Fruit fly (Drosophila melanogaster) whole organism, embryonic: ENCODE data around the gene CG10064.

ENCODE experiments used
- Asciz ChIP-seq: fragments of 200-800 bp; sonication (Bioruptor generic); optimal IDR thresholded peaks from 2 replicates; lab custom pipeline; 2017; ENCODE audit warnings: missing biosample characterization, mild to moderate bottlenecking, missing genetic modification characterization, missing genetic modification reagents
- Blimp-1 ChIP-seq: fragments of 200-800 bp; sonication (Bioruptor generic); optimal IDR thresholded peaks from 3 replicates; lab custom pipeline; 2018; ENCODE audit warnings: missing biosample characterization, missing genetic modification characterization, mild to moderate bottlenecking, moderate library complexity, missing genetic modification reagents
- Bteb2 ChIP-seq: fragments of 200-800 bp; sonication (Bioruptor generic); optimal IDR thresholded peaks from 2 replicates; lab custom pipeline; 2016; ENCODE audit warnings: missing biosample characterization, missing genetic modification characterization
- CG10959 ChIP-seq: fragments of 200-800 bp; sonication (Bioruptor generic); IDR thresholded peaks from 2 replicates; pipeline ENCODE4 v1.3.6; 2022; ENCODE audit warnings: missing biosample characterization, missing genetic modification characterization
- CG11504 ChIP-seq: fragments of 200-800 bp; sonication (Bioruptor generic); optimal IDR thresholded peaks from 3 replicates; lab custom pipeline; 2019; ENCODE audit warnings: missing biosample characterization, mild to moderate bottlenecking, missing genetic modification characterization, moderate library complexity
- CG12236 ChIP-seq: fragments of 200-800 bp; sonication (Bioruptor generic); optimal IDR thresholded peaks from 2 replicates; lab custom pipeline; 2016; ENCODE audit warnings: missing biosample characterization, missing genetic modification characterization
- CG12744 ChIP-seq: fragments of 200-800 bp; sonication (Bioruptor generic); optimal IDR thresholded peaks from 2 replicates; lab custom pipeline; 2016; ENCODE audit warnings: missing biosample characterization, missing genetic modification characterization
- CG12942 ChIP-seq: fragments of 200-800 bp; sonication (Bioruptor generic); optimal IDR thresholded peaks from 3 replicates; lab custom pipeline; 2016; ENCODE audit warnings: missing biosample characterization, missing genetic modification characterization
- CG14441 ChIP-seq: fragments of 200-800 bp; sonication (Bioruptor generic); IDR thresholded peaks from 2 replicates; pipeline ENCODE4 v1.3.6; 2022; ENCODE audit warnings: missing biosample characterization, missing genetic modification characterization
- CG15269 ChIP-seq: fragments of 200-800 bp; sonication (Bioruptor generic); optimal IDR thresholded peaks from 2 replicates; lab custom pipeline; 2018; ENCODE audit warnings: missing biosample characterization, mild to moderate bottlenecking, missing genetic modification characterization, moderate library complexity
- CG16813 ChIP-seq: fragments of 200-800 bp; sonication (Bioruptor generic); IDR thresholded peaks from 3 replicates; pipeline ENCODE4 v1.3.6; 2022; ENCODE audit warnings: missing biosample characterization, missing genetic modification characterization; ENCODE audit not compliant: partially characterized antibody
- CG16815 ChIP-seq: fragments of 200-800 bp; sonication (Bioruptor generic); optimal IDR thresholded peaks from 3 replicates; lab custom pipeline; 2017; ENCODE audit warnings: missing biosample characterization, mild to moderate bottlenecking, missing genetic modification characterization
- CG1792 ChIP-seq: fragments of 200-800 bp; sonication (Bioruptor generic); optimal IDR thresholded peaks from 2 replicates; lab custom pipeline; 2016; ENCODE audit warnings: missing biosample characterization, missing genetic modification characterization
- CG2116 ChIP-seq: fragments of 200-800 bp; sonication (Bioruptor generic); optimal IDR thresholded peaks from 3 replicates; lab custom pipeline; 2018; ENCODE audit warnings: missing biosample characterization, mild to moderate bottlenecking, missing genetic modification characterization
- CG2712 ChIP-seq: fragments of 200-800 bp; optimal IDR thresholded peaks from 3 replicates; lab custom pipeline; 2019; ENCODE audit warnings: missing biosample characterization, mild to moderate bottlenecking, missing genetic modification characterization, moderate library complexity
- CG31388 ChIP-seq: fragments of 200-800 bp; sonication (Bioruptor generic); optimal IDR thresholded peaks from 2 replicates; lab custom pipeline; 2016; ENCODE audit warnings: missing biosample characterization, missing genetic modification characterization
- CG3163 ChIP-seq: fragments of 200-800 bp; sonication (Bioruptor generic); optimal IDR thresholded peaks from 3 replicates; lab custom pipeline; 2016; ENCODE audit warnings: missing biosample characterization, missing genetic modification characterization
- CG32767 ChIP-seq: fragments of 200-800 bp; sonication (Bioruptor generic); IDR thresholded peaks from 2 replicates; pipeline ENCODE4 v1.3.6; 2022; ENCODE audit warnings: missing biosample characterization, missing genetic modification characterization
- CG6683 ChIP-seq: fragments of 200-800 bp; sonication (Bioruptor generic); optimal IDR thresholded peaks from 2 replicates; lab custom pipeline; 2017; ENCODE audit warnings: missing biosample characterization, mild to moderate bottlenecking, missing genetic modification characterization, missing genetic modification reagents
- CG6813 ChIP-seq: fragments of 200-800 bp; sonication (Bioruptor generic); optimal IDR thresholded peaks from 2 replicates; lab custom pipeline; 2017; ENCODE audit warnings: missing biosample characterization, missing genetic modification characterization, mild to moderate bottlenecking, moderate library complexity, missing genetic modification reagents
- CG6854 ChIP-seq: fragments of 200-800 bp; sonication (Bioruptor generic); optimal IDR thresholded peaks from 3 replicates; lab custom pipeline; 2017; ENCODE audit warnings: missing biosample characterization, mild to moderate bottlenecking, missing genetic modification characterization
- CG8089 ChIP-seq: fragments of 200-800 bp; sonication (Bioruptor generic); optimal IDR thresholded peaks from 3 replicates; lab custom pipeline; 2016; ENCODE audit warnings: missing biosample characterization, missing genetic modification characterization
- Dek ChIP-seq: fragments of 200-800 bp; sonication (Bioruptor generic); optimal IDR thresholded peaks from 3 replicates; lab custom pipeline; 2019; ENCODE audit warnings: missing biosample characterization, mild to moderate bottlenecking, missing genetic modification characterization, moderate library complexity
- E2f2 ChIP-seq: fragments of 200-800 bp; sonication (Bioruptor generic); IDR thresholded peaks from 2 replicates; pipeline ENCODE4 v1.3.6; 2022; ENCODE audit warnings: missing biosample characterization, missing genetic modification characterization
- ERR ChIP-seq: fragments of 200-800 bp; sonication (Bioruptor generic); optimal IDR thresholded peaks from 2 replicates; lab custom pipeline; 2016; ENCODE audit warnings: missing biosample characterization, missing genetic modification characterization
- Ets97D ChIP-seq: fragments of 200-800 bp; sonication (Bioruptor generic); optimal IDR thresholded peaks from 3 replicates; lab custom pipeline; 2016; ENCODE audit warnings: missing biosample characterization, missing genetic modification characterization
- Hr51 ChIP-seq, 2 experiments: fragments of 200-800 bp; sonication (Bioruptor generic); optimal IDR thresholded peaks; 2 replicates in 1 of 2; 3 replicates in 1 of 2; lab custom pipeline; 2016 to 2018; ENCODE audit warnings: missing biosample characterization in 2 of 2, missing genetic modification characterization in 2 of 2, mild to moderate bottlenecking in 1 of 2, moderate library complexity in 1 of 2
- NC2α ChIP-seq: fragments of 200-800 bp; sonication (Bioruptor generic); optimal IDR thresholded peaks from 2 replicates; lab custom pipeline; 2016; ENCODE audit warnings: missing biosample characterization, missing genetic modification characterization
- Oli ChIP-seq: fragments of 200-800 bp; sonication (Bioruptor generic); optimal IDR thresholded peaks from 2 replicates; lab custom pipeline; 2018; ENCODE audit warnings: missing biosample characterization, mild to moderate bottlenecking, missing genetic modification characterization, moderate library complexity
- Pdp1 ChIP-seq, 2 experiments: fragments of 200-800 bp; sonication (Bioruptor generic); optimal IDR thresholded peaks; 3 replicates each; lab custom pipeline; 2016; ENCODE audit warnings: missing biosample characterization in 2 of 2, missing genetic modification characterization in 2 of 2, mild to moderate bottlenecking in 1 of 2, moderate library complexity in 1 of 2
- Sox102F ChIP-seq: fragments of 200-800 bp; sonication (Bioruptor generic); optimal IDR thresholded peaks from 2 replicates; lab custom pipeline; 2018; ENCODE audit warnings: missing biosample characterization, mild to moderate bottlenecking, missing genetic modification characterization, moderate library complexity
- ash1 ChIP-seq: fragments of 200-800 bp; sonication (Bioruptor generic); optimal IDR thresholded peaks from 2 replicates; lab custom pipeline; 2018; ENCODE audit warnings: missing biosample characterization, mild to moderate bottlenecking, missing genetic modification characterization
- bsh ChIP-seq, 2 experiments: fragments of 200-800 bp; sonication (Bioruptor generic); optimal IDR thresholded peaks; 2 replicates each; lab custom pipeline; 2017 to 2018; ENCODE audit warnings: mild to moderate bottlenecking in 2 of 2, missing biosample characterization in 2 of 2, missing genetic modification characterization in 2 of 2, moderate library complexity in 1 of 2
- dm ChIP-seq: fragments of 200-800 bp; sonication (Bioruptor generic); optimal IDR thresholded peaks from 3 replicates; lab custom pipeline; 2016; ENCODE audit warnings: missing biosample characterization, missing genetic modification characterization
- dmrt99B ChIP-seq: fragments of 200-800 bp; sonication (Bioruptor generic); optimal IDR thresholded peaks from 2 replicates; lab custom pipeline; 2018; ENCODE audit warnings: missing biosample characterization, mild to moderate bottlenecking, missing genetic modification characterization, moderate library complexity
- dysf ChIP-seq: fragments of 200-800 bp; sonication (Bioruptor generic); IDR thresholded peaks from 3 replicates; pipeline ENCODE4 v1.3.6; 2022; ENCODE audit warnings: missing biosample characterization, missing genetic modification characterization
- gem ChIP-seq: fragments of 200-800 bp; sonication (Bioruptor generic); optimal IDR thresholded peaks from 2 replicates; lab custom pipeline; 2019; ENCODE audit warnings: missing biosample characterization, mild to moderate bottlenecking, missing genetic modification characterization, moderate library complexity
- hth ChIP-seq: fragments of >200 bp; optimal IDR thresholded peaks from 2 replicates; lab custom pipeline; 2017; ENCODE audit warnings: inconsistent platforms
- ken ChIP-seq: fragments of 200-800 bp; sonication (Bioruptor generic); IDR thresholded peaks from 3 replicates; pipeline ENCODE4 v1.3.6; 2022; ENCODE audit warnings: missing biosample characterization, missing genetic modification characterization
- kni ChIP-seq: fragments of 200-800 bp; sonication (Bioruptor generic); optimal IDR thresholded peaks from 3 replicates; lab custom pipeline; 2017; ENCODE audit warnings: mild to moderate bottlenecking, missing biosample characterization, missing genetic modification reagents, missing genetic modification characterization
- lov ChIP-seq, 2 experiments: fragments of 200-800 bp in 1 of 2; fragments of >200 bp in 1 of 2; sonication (Bioruptor generic) in 1 of 2; IDR thresholded peaks in 1 of 2; optimal IDR thresholded peaks in 1 of 2; 2 replicates in 1 of 2; 3 replicates in 1 of 2; pipeline versions ENCODE4 v1.3.6 to Lab custom; 2017 to 2022; ENCODE audit warnings: missing biosample characterization in 1 of 2, missing genetic modification characterization in 1 of 2
- nau ChIP-seq: fragments of 200-800 bp; sonication (Bioruptor generic); optimal IDR thresholded peaks from 3 replicates; lab custom pipeline; 2017; ENCODE audit warnings: missing biosample characterization, mild to moderate bottlenecking, missing genetic modification characterization, missing genetic modification reagents
- oc ChIP-seq: fragments of 200-800 bp; sonication (Bioruptor generic); optimal IDR thresholded peaks from 2 replicates; lab custom pipeline; 2018; ENCODE audit warnings: missing biosample characterization, mild to moderate bottlenecking, missing genetic modification characterization, moderate library complexity
- shn ChIP-seq: fragments of 200-800 bp; sonication (Bioruptor generic); optimal IDR thresholded peaks from 3 replicates; lab custom pipeline; 2016; ENCODE audit warnings: missing biosample characterization, missing genetic modification characterization
- sima ChIP-seq: fragments of 200-800 bp; sonication (Bioruptor generic); optimal IDR thresholded peaks from 2 replicates; lab custom pipeline; 2016; ENCODE audit warnings: missing biosample characterization, missing genetic modification characterization
- tin ChIP-seq: fragments of 200-800 bp; sonication (Bioruptor generic); optimal IDR thresholded peaks from 3 replicates; lab custom pipeline; 2016; ENCODE audit warnings: missing biosample characterization, missing genetic modification characterization
- trem ChIP-seq: fragments of 200-800 bp; optimal IDR thresholded peaks from 3 replicates; lab custom pipeline; 2019; ENCODE audit warnings: missing biosample characterization, mild to moderate bottlenecking, missing genetic modification characterization, moderate library complexity

Gene CG10064

dm6 chr3L:7008351-7008750 lies 40.7 kb upstream of the CG10064 start (continued):
- peak; percentile 78 for TF ChIP-seq CG6813 (GFP tag; lab: Kevin White, UChicago)
- peak; percentile 85 for TF ChIP-seq CG2712 (tag; lab: Kevin White, UChicago)
- peak; percentile 15 for TF ChIP-seq CG1792 (GFP tag; lab: Kevin White, UChicago)
- no peak for TF ChIP-seq ERR
- TF ChIP-seq CG12236 (GFP tag; lab: Kevin White, UChicago), result no peak
- TF ChIP-seq Ets97D (GFP tag; lab: Kevin White, UChicago), result no peak
- no peak for TF ChIP-seq CG12744 (GFP tag; lab: Kevin White, UChicago)
- TF ChIP-seq Bteb2 (GFP tag; lab: Kevin White, UChicago), result peak; percentile 65
- no peak for TF ChIP-seq kni
- TF ChIP-seq lov (optimal IDR thresholded peaks at IDR 0.05; lab: Kevin White, UChicago), result no peak
- peak; percentile 41; the same call in 1 of the 3 replicates for TF ChIP-seq lov (GFP tag; IDR thresholded peaks at IDR 0.05; lab: Robert Waterston, UW)
- TF ChIP-seq CG12942 (GFP tag; lab: Kevin White, UChicago), result peak; percentile 64
- no peak for TF ChIP-seq ken (GFP tag; lab: Robert Waterston, UW)
- peak; percentile 52; the same call in 1 of the 2 replicates for TF ChIP-seq CG14441 (GFP tag; lab: Robert Waterston, UW)
- TF ChIP-seq CG16813 (GFP tag; lab: Robert Waterston, UW), result no peak
- TF ChIP-seq sima (GFP tag; lab: Kevin White, UChicago), result no peak
- TF ChIP-seq NC2α (GFP tag; lab: Kevin White, UChicago), result no peak
- TF ChIP-seq tin (GFP tag; lab: Kevin White, UChicago), result peak; percentile 78
- peak; percentile 18 for TF ChIP-seq CG8089 (GFP tag; lab: Kevin White, UChicago)
- TF ChIP-seq oc (tag; lab: Kevin White, UChicago), result peak; percentile 87

- peak; percentile 4 for TF ChIP-seq Oli (tag; lab: Kevin White, UChicago)
- peak in 1 of 2 experiments; percentile 6 for TF ChIP-seq Hr51 (GFP tag; optimal IDR thresholded peaks at IDR 0.05; lab: Kevin White, UChicago)
- no peak for TF ChIP-seq CG3163 (GFP tag; lab: Kevin White, UChicago)
- TF ChIP-seq gem, result peak; percentile 30
- peak; percentile 42 for TF ChIP-seq Blimp-1 (GFP tag; lab: Kevin White, UChicago)
- TF ChIP-seq bsh (GFP tag; optimal IDR thresholded peaks at IDR 0.05; lab: Kevin White, UChicago), result peak in 1 of 2 experiments; percentile 25
- TF ChIP-seq CG6683 (GFP tag; lab: Kevin White, UChicago), result no peak
- TF ChIP-seq Sox102F, result peak; percentile 51
- TF ChIP-seq, all 482 proteins: peak for 6
Observed at dm6 chr3L:7006421-7006820, 38.7 kb upstream of the CG10064 start.

dm6 chr3L:7003132-7003531 lies 35.4 kb upstream of the CG10064 start:
- no peak for TF ChIP-seq CG31388 (GFP tag; lab: Kevin White, UChicago)
- no peak for TF ChIP-seq nau (GFP tag; lab: Kevin White, UChicago)
- no peak for TF ChIP-seq Pdp1 (GFP tag; optimal IDR thresholded peaks at IDR 0.05; lab: Kevin White, UChicago)
- no peak for TF ChIP-seq Asciz (GFP tag; lab: Kevin White, UChicago)
- TF ChIP-seq trem (tag; lab: Kevin White, UChicago), result no peak
- peak; percentile 21 for TF ChIP-seq CG11504 (tag; lab: Kevin White, UChicago)
- no peak for TF ChIP-seq oc (tag; lab: Kevin White, UChicago)
- TF ChIP-seq ash1 (GFP tag; lab: Kevin White, UChicago), result no peak
- no peak for TF ChIP-seq E2f2 (GFP tag; lab: Robert Waterston, UW)
- TF ChIP-seq shn, result no peak
- no peak for TF ChIP-seq CG32767 (GFP tag; lab: Robert Waterston, UW)
- TF ChIP-seq CG10959 (GFP tag; lab: Robert Waterston, UW), result no peak
- TF ChIP-seq CG16815 (GFP tag; lab: Kevin White, UChicago), result no peak
- no peak for TF ChIP-seq dm (GFP tag; lab: Kevin White, UChicago)
- peak; percentile 55; the same call in 2 of the 3 replicates for TF ChIP-seq dysf (GFP tag; lab: Robert Waterston, UW)
- peak in 1 of 2 experiments; percentile 39 for TF ChIP-seq Hr51 (GFP tag; optimal IDR thresholded peaks at IDR 0.05; lab: Kevin White, UChicago)
- TF ChIP-seq Blimp-1 (GFP tag; lab: Kevin White, UChicago), result no peak
- TF ChIP-seq dmrt99B (tag; lab: Kevin White, UChicago), result peak; percentile 26
- TF ChIP-seq hth, result no peak
- TF ChIP-seq CG2116, result no peak
- TF ChIP-seq Dek, result no peak
- no peak for TF ChIP-seq CG6854 (GFP tag; lab: Kevin White, UChicago)
- peak; percentile 37 for TF ChIP-seq CG15269 (tag; lab: Kevin White, UChicago)
